Fruit fly (Drosophila melanogaster): ENCODE results near the gene Wdr81.

The Wdr81 gene

DNA sequence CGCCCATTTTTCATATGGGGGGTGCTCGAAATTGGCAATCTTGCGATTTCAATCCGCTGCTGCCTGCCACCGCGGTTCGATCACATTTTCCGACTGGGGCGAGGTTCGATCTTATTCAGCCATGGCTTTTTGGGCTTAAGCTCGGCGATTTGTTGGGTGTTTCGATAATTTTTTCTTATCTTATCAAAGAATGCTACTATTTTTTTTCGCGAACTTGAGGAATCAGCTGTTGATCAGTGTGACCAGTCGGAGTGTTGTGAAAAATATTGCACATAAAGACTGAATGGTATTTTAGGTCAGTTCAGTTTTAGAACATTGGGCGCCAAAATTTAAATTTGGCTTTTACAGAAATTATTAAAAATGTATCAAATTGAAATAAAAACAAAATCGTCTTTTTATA is at the start of gene Wdr81:
Gene Wdr81 (minus strand): TSS at position 226 of the 400 bp plus-strand sequence.
- TF ChIP-seq insv (optimal IDR thresholded peaks at IDR 0.05) (no peak), ttk (optimal IDR thresholded peaks at IDR 0.05) (no peak), h (optimal IDR thresholded peaks at IDR 0.05) (no peak), Myc (optimal IDR thresholded peaks at IDR 0.05) (no peak), psq (optimal IDR thresholded peaks at IDR 0.05) (no peak), Sin3A (optimal IDR thresholded peaks at IDR 0.05) (no peak)

DNA sequence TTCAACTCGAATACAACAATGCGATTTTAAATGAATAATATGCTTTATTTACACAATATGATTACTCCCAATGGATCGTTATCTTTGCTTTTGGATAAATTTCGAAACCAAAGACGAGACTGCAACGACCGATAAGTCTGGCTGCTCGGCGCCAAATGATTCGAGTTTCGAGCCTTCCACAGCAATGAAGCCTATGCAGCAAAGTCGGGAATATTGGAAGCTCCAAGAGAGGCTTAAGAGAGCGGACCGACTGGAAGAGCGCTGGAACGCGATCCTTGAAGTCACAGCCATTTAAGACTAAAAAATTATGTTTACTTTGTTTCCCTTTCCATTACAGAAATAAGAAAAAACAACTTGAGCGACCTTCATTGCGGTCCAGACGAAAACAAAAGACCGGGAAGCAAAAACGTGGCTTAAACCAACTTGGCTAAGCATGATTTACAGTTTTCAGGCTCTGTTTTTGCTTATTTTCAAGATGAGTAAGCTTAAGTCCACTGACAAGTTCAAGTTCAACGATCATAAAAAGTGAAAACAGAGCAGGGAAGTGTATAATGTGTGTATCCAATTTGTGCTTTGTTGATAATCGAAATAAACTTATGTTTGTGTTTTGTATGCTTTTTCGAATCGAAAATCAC is 46.0 kb upstream of the Wdr81 start, which contains the start of gene firl:
Gene firl (minus strand): TSS at position 159 of the 635 bp plus-strand sequence.
- TF ChIP-seq Sin3A (optimal IDR thresholded peaks at IDR 0.05) (no peak), psq (optimal IDR thresholded peaks at IDR 0.05) (no peak), insv (optimal IDR thresholded peaks at IDR 0.05) (no peak), ttk (optimal IDR thresholded peaks at IDR 0.05) (no peak), h (optimal IDR thresholded peaks at IDR 0.05) (no peak), Myc (optimal IDR thresholded peaks at IDR 0.05) (no peak)

DNA sequence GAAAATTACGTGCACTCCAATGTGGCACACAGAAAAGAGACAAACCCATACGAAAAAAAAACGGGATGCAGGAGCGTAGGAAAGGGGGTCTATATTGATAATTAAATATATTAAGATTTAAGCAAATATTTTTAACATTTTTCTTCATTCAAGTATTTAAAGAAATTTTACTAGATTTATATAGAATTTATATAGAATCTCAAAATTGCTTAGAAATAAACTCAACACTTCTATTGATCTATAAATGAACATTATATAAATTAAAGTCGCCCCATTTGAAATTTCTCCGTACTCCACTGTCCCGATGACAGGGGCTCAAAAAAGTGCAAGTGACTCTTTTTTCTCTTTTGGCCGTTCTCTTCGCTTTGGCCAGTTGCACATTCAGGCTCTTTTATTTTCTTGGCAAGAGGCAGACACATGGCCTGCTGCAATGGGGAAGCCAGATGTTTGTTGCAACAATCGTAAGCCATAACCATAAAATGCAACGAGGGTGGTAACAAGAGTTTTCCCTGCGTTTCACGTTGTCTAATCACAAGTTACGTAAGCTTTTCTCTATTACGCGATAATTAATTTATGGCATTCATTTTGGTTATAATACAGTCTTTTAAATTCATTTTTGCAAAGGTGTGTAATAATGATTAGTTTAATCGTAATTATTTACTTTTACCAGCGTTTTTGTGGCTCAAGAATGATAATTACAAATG is 45.1 kb upstream of the Wdr81 start:
- TF ChIP-seq Sin3A (optimal IDR thresholded peaks at IDR 0.05) (no peak), Myc (optimal IDR thresholded peaks at IDR 0.05) (no peak), psq (optimal IDR thresholded peaks at IDR 0.05) (no peak), insv (optimal IDR thresholded peaks at IDR 0.05) (no peak), h (optimal IDR thresholded peaks at IDR 0.05) (no peak), ttk (optimal IDR thresholded peaks at IDR 0.05) (no peak)

DNA sequence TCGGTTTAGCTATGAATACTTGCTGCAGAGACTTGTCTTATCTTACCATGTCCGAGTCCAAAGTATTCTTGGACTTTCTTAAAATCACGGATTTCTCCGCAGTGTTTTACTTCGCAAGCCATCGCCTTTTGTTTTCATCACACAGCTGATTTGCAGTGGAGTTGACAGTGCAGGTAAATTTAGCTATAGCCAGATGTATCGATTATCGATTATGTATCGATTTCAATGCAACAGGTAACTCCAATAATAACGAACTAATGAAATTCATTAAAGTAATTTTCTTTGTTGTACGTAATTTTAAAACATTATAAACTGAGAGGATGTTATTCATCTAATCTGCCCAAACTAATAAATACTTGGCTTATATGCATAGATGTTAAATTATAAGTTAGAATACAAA is 42.3 kb upstream of the Wdr81 start, which contains the start of gene Rab3-GAP:
Gene Rab3-GAP (minus strand): TSS at position 150 of the 400 bp plus-strand sequence.
- TF ChIP-seq insv (optimal IDR thresholded peaks at IDR 0.05) = no peak
- no peak for TF ChIP-seq Myc (optimal IDR thresholded peaks at IDR 0.05)
- TF ChIP-seq ttk (optimal IDR thresholded peaks at IDR 0.05) = no peak
- TF ChIP-seq h (optimal IDR thresholded peaks at IDR 0.05) = no peak
- TF ChIP-seq psq (optimal IDR thresholded peaks at IDR 0.05) = no peak

DNA sequence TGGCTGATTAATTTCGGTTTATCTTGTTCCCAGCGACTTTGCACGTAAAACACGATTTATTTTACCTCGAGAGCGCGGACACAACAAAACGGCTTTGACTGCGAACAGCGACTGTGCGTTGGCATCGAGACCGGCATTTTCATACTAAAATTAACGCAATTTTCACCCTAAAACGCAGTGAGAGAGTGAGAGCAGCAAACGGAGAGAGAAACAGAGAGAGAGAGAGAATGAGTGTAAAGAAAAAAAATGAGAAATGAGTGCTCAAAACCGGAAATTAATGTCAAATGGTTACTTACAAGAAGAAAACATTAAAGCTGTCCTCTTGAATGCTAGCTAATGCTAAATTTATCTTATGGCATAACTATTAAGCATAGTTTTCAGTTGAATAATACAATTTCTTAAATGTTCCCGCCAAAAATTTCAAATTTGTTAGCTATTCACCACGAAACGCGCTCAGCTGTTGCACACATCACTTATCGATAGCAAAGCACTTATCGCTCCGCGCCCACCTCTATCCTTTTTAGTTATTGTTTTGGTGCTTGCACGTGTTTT is 35.2 kb upstream of the Wdr81 start, which contains the start of the genes JhI-21, RpL7-like and CG34164:
Gene JhI-21 (minus strand): TSS at position 206 of the 552 bp plus-strand sequence.
Gene RpL7-like (plus strand): TSS at position 490 of the 552 bp plus-strand sequence.
Gene CG34164 (plus strand): TSS at position 512 of the 552 bp plus-strand sequence.
- no peak for TF ChIP-seq h (optimal IDR thresholded peaks at IDR 0.05)
- TF ChIP-seq psq (optimal IDR thresholded peaks at IDR 0.05) = no peak
- TF ChIP-seq insv (optimal IDR thresholded peaks at IDR 0.05) = no peak
- TF ChIP-seq ttk (optimal IDR thresholded peaks at IDR 0.05) = no peak
- no peak for TF ChIP-seq Sin3A (optimal IDR thresholded peaks at IDR 0.05)
- no peak for TF ChIP-seq Myc (optimal IDR thresholded peaks at IDR 0.05)

DNA sequence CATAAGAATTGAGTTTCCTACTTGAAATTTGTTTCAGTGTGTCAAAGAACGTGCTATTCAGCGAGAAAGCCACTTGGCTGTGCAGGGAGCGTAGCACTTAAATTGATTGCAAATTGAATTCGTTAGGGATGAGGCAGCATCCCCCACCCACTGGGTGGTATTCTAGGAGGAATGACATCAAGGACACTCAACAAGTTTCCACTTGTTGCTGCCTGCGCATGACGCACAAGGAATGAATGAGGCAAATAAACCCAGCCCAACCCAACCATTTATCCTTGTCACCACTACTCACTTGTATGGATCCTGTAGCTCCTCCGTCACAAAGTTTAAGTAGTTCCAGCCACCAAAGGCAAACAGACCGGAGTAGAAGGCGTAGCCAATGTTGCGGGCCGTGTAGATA is 32.6 kb upstream of the Wdr81 start:
- TF ChIP-seq psq (optimal IDR thresholded peaks at IDR 0.05) (no peak), h (optimal IDR thresholded peaks at IDR 0.05) (no peak), Sin3A (optimal IDR thresholded peaks at IDR 0.05) (no peak), Myc (optimal IDR thresholded peaks at IDR 0.05) (no peak), ttk (optimal IDR thresholded peaks at IDR 0.05) (no peak), insv (optimal IDR thresholded peaks at IDR 0.05) (no peak)

DNA sequence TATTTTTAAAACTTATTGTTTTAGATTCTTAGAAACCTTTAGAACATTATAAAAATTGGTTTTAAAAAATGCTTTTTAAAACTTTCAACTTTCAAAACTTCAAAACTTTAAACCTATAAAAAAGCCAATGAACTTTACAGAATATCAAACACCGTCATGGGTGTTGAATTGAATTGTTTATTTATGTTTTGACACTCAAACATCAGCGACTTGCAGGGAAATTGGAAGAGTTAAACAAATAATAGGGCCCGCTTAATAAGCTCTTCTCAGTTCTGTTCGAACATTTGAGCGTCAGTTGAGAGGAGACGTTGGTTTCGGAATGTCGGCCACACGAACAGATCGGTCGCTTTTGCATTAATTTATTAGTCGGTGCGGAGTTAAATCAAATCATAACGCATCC is 28.4 kb upstream of the Wdr81 start, which contains the start of gene PLCXD:
Gene PLCXD (plus strand): TSS at position 286 of the 400 bp plus-strand sequence.
- TF ChIP-seq Myc (optimal IDR thresholded peaks at IDR 0.05) (no peak), psq (optimal IDR thresholded peaks at IDR 0.05) (no peak), insv (optimal IDR thresholded peaks at IDR 0.05) (no peak), Sin3A (optimal IDR thresholded peaks at IDR 0.05) (no peak)

DNA sequence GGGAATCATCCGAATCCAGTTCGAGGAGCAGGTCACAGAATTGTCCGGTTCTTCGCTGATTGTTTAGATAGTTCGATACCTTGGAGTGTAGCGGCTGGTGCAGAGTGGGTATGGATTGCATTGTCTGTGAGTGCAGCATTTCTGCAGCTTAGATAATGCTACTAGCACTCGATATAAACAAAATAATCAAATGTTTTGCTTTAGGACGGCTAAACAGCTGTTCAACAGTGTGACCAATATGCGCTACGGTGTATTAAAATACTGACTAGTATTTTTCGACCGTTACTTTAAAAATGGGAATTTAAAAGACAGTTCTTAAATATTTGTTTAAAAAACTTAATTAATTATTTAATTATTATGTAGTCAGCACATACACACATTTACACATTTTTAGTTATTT is 28.0 kb upstream of the Wdr81 start, which contains the start of gene Plzf:
Gene Plzf (minus strand): TSS at position 196 of the 400 bp plus-strand sequence.
- TF ChIP-seq Myc (optimal IDR thresholded peaks at IDR 0.05) (no peak), ttk (optimal IDR thresholded peaks at IDR 0.05) (no peak), h (optimal IDR thresholded peaks at IDR 0.05) (no peak), psq (optimal IDR thresholded peaks at IDR 0.05) (no peak), insv (optimal IDR thresholded peaks at IDR 0.05) (no peak), Sin3A (optimal IDR thresholded peaks at IDR 0.05) (no peak)

DNA sequence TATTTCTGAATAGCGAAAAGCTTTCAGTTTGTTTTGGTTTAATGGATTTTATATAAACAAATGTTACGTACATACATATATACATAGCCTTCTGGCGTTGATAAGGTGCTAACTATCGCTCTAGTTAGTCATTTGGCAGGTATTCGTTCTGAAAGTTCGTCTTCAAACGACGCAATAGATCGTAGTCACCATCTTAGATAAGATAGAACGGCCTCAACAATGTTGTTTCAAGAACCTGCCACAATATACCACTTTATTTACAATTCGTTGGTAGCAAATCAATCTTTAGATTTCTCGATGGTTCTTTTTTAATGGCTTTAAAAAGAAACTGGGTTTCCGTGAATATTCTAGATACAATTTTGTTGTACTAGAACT is 26.1 kb upstream of the Wdr81 start:
- no peak for TF ChIP-seq insv (optimal IDR thresholded peaks at IDR 0.05)

DNA sequence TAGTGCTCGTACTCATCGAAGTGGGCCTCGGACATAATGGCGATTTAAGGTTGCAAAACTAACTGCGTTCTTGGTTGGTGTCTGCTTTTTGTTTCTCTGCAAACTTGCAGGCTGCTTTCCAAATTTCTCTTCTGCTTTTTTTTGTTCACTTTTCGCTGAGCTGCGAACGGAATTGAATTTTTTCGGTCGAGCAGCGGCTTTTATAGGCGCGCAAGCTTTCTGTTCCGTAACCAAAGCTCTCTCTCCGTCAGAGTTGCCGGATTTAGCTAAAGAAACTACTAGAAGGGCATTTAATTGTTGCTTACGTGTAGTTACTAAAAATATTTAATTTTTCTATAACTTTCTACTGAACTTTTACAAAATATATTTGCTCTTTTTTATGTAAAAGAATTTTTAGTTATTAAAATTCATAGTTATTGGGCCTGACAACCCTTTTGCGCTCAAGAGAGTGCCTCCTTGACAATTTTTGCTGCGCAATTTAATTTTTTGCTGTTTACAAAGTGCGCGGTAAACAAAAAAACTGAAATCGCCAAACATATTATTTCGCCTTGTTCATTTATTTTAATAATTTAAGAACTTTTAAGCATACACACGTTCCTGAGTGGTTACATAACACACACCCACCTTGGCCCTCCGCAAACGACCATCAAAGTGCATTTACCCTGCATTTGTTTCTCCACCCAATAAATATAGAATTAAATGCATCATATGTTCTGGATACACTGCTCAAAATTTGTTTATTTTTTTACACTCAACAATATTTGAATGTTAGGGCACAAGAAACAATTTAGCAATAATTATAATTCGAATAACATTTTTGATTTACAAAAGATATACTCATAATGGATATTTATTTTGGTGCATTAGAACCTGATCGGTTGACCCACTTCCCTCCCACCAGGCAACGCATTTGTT is 25.4 kb upstream of the Wdr81 start, which contains the start of gene CG6770:
Gene CG6770 (minus strand): TSS at position 178 of the 915 bp plus-strand sequence.
- TF ChIP-seq psq (optimal IDR thresholded peaks at IDR 0.05) (no peak), h (optimal IDR thresholded peaks at IDR 0.05) (no peak), Sin3A (optimal IDR thresholded peaks at IDR 0.05) (no peak), Myc (optimal IDR thresholded peaks at IDR 0.05) (no peak), ttk (optimal IDR thresholded peaks at IDR 0.05) (no peak), insv (optimal IDR thresholded peaks at IDR 0.05) (no peak)

DNA sequence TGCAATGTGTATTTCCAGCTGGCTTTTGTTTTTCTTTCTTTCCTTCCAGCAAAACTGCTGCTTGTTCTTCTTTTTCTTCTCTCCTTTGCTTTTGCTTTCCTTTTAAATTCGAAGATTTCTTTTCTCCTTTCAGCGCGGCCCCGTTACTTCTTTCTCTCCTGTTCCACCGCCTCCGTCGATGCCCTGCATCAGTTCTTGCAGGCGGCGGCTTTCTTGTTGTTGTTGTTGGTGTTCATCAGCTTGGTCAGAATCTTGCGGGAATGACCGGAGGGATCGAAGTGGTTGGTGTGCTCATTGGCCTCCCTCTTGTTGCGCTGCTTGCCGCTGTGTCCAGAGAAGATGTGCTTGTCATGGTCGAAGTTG is 24.8 kb upstream of the Wdr81 start:
- TF ChIP-seq Sin3A (optimal IDR thresholded peaks at IDR 0.05) (no peak), h (optimal IDR thresholded peaks at IDR 0.05) (no peak), insv (optimal IDR thresholded peaks at IDR 0.05) (no peak), ttk (optimal IDR thresholded peaks at IDR 0.05) (no peak), psq (optimal IDR thresholded peaks at IDR 0.05) (no peak), Myc (optimal IDR thresholded peaks at IDR 0.05) (no peak)
